Worm (Caenorhabditis elegans) whole organism, L2 larva: ENCODE results near the gene F31E8.5.
A peak's percentile ranks its signal among the peaks of the same experiment; 100 is the strongest.

Experiments used
- C34F6.9 ChIP-seq: fragments of 150-350 bp; optimal IDR thresholded peaks from 2 replicates; lab custom pipeline; 2014; ENCODE audit warnings: missing biosample characterization, missing genetic modification characterization
- F13H6.1 ChIP-seq: sonication (generic microtip); optimal IDR thresholded peaks from 2 replicates; lab custom pipeline; 2016; ENCODE audit warnings: missing genetic modification characterization, missing compliant biosample characterization
- R02D3.7 ChIP-seq: fragments of 150-350 bp; optimal IDR thresholded peaks from 2 replicates; lab custom pipeline; 2014; ENCODE audit warnings: missing biosample characterization, missing genetic modification characterization
- Y55F3AM.14 ChIP-seq: fragments of 200-800 bp; sonication (Bioruptor generic); optimal IDR thresholded peaks from 2 replicates; lab custom pipeline; 2018; ENCODE audit warnings: mild to moderate bottlenecking, missing genetic modification characterization, missing compliant biosample characterization
- ZK546.5 ChIP-seq: sonication (generic microtip); optimal IDR thresholded peaks from 2 replicates; lab custom pipeline; 2017; ENCODE audit warnings: missing biosample characterization, missing genetic modification characterization
- alr-1 ChIP-seq: fragments of 150-350 bp; optimal IDR thresholded peaks from 2 replicates; lab custom pipeline; 2014; ENCODE audit warnings: missing biosample characterization, missing genetic modification characterization
- aly-2 ChIP-seq: fragments of 150-350 bp; optimal IDR thresholded peaks from 2 replicates; lab custom pipeline; 2014; ENCODE audit warnings: missing biosample characterization, missing genetic modification characterization
- ama-1 ChIP-seq: fragments of 150-350 bp; optimal IDR thresholded peaks from 2 replicates; lab custom pipeline; 2018; ENCODE audit warnings: inconsistent platforms
- blmp-1 ChIP-seq: sonication (generic microtip); optimal IDR thresholded peaks from 2 replicates; lab custom pipeline; 2017; ENCODE audit warnings: missing genetic modification characterization, mild to moderate bottlenecking, missing compliant biosample characterization, antibody characterized with exemption, moderate library complexity; ENCODE audit not compliant: insufficient read depth
- ceh-16 ChIP-seq: fragments of 150-350 bp; optimal IDR thresholded peaks from 2 replicates; lab custom pipeline; 2014; ENCODE audit warnings: missing biosample characterization, missing genetic modification characterization
- ceh-82 ChIP-seq: fragments of 150-350 bp; optimal IDR thresholded peaks from 2 replicates; lab custom pipeline; 2014; ENCODE audit warnings: missing biosample characterization, missing genetic modification characterization
- crh-2 ChIP-seq: sonication (generic microtip); optimal IDR thresholded peaks from 2 replicates; lab custom pipeline; 2017; ENCODE audit warnings: missing biosample characterization, missing genetic modification characterization
- dmd-4 ChIP-seq: sonication (generic microtip); optimal IDR thresholded peaks from 2 replicates; lab custom pipeline; 2017; ENCODE audit warnings: missing biosample characterization, missing genetic modification characterization
- egl-27 ChIP-seq: sonication (generic microtip); optimal IDR thresholded peaks from 3 replicates; lab custom pipeline; 2017; ENCODE audit warnings: missing biosample characterization, missing genetic modification reagents, missing genetic modification characterization
- elt-1 ChIP-seq: fragments of 150-350 bp; optimal IDR thresholded peaks from 2 replicates; lab custom pipeline; 2014; ENCODE audit warnings: missing biosample characterization, missing genetic modification characterization
- elt-3 ChIP-seq: sonication (generic microtip); optimal IDR thresholded peaks from 2 replicates; lab custom pipeline; 2017; ENCODE audit warnings: missing biosample characterization, missing genetic modification characterization
- fos-1 ChIP-seq: fragments of 150-350 bp; optimal IDR thresholded peaks from 2 replicates; lab custom pipeline; 2014; ENCODE audit warnings: missing biosample characterization, missing genetic modification characterization
- gmeb-1 ChIP-seq: fragments of 150-350 bp; optimal IDR thresholded peaks from 2 replicates; lab custom pipeline; 2014; ENCODE audit warnings: missing biosample characterization, missing genetic modification characterization
- lin-11 ChIP-seq: fragments of 150-350 bp; sonication (generic microtip); optimal IDR thresholded peaks from 2 replicates; lab custom pipeline; 2014; ENCODE audit warnings: missing biosample characterization, missing genetic modification characterization, inconsistent platforms, mixed read lengths
- lin-13 ChIP-seq: fragments of 150-350 bp; optimal IDR thresholded peaks from 2 replicates; lab custom pipeline; 2014; ENCODE audit warnings: missing biosample characterization, missing genetic modification reagents, missing genetic modification characterization
- lin-39 ChIP-seq: fragments of 150-350 bp; optimal IDR thresholded peaks from 2 replicates; lab custom pipeline; 2014; ENCODE audit warnings: missing biosample characterization, missing genetic modification reagents, missing genetic modification characterization
- lsy-2 ChIP-seq, 2 experiments: fragments of 150-350 bp in 1 of 2; sonication (generic microtip) in 1 of 2; optimal IDR thresholded peaks; 2 replicates each; lab custom pipeline; 2014 to 2017; ENCODE audit warnings: missing biosample characterization in 2 of 2, missing genetic modification characterization in 2 of 2
- mab-5 ChIP-seq: fragments of 150-350 bp; optimal IDR thresholded peaks from 2 replicates; lab custom pipeline; 2014; ENCODE audit warnings: missing biosample characterization, missing genetic modification characterization
- mbf-1 ChIP-seq: sonication (generic microtip); optimal IDR thresholded peaks from 2 replicates; lab custom pipeline; 2017; ENCODE audit warnings: missing biosample characterization, missing genetic modification characterization
- mdl-1 ChIP-seq, 2 experiments: fragments of 150-350 bp in 1 of 2; sonication (generic microtip) in 1 of 2; optimal IDR thresholded peaks; 2 replicates each; lab custom pipeline; 2017; ENCODE audit warnings: missing biosample characterization in 2 of 2, missing genetic modification characterization in 2 of 2
- nhr-10 ChIP-seq: sonication (generic microtip); optimal IDR thresholded peaks from 2 replicates; lab custom pipeline; 2017; ENCODE audit warnings: missing biosample characterization, missing genetic modification characterization
- nhr-11 ChIP-seq: fragments of 150-350 bp; optimal IDR thresholded peaks from 2 replicates; lab custom pipeline; 2014; ENCODE audit warnings: missing biosample characterization, missing genetic modification characterization
- nhr-12 ChIP-seq: fragments of 150-350 bp; optimal IDR thresholded peaks from 2 replicates; lab custom pipeline; 2014; ENCODE audit warnings: missing biosample characterization, missing genetic modification characterization
- nhr-129 ChIP-seq: fragments of 150-350 bp; optimal IDR thresholded peaks from 2 replicates; lab custom pipeline; 2014; ENCODE audit warnings: missing biosample characterization, missing genetic modification characterization
- nhr-21 ChIP-seq: fragments of 150-350 bp; optimal IDR thresholded peaks from 2 replicates; lab custom pipeline; 2014; ENCODE audit warnings: missing biosample characterization, missing genetic modification characterization
- nhr-23 ChIP-seq: fragments of 150-350 bp; optimal IDR thresholded peaks from 2 replicates; lab custom pipeline; 2014; ENCODE audit warnings: missing biosample characterization, missing genetic modification reagents, missing genetic modification characterization
- nhr-237 ChIP-seq: fragments of 150-350 bp; optimal IDR thresholded peaks from 2 replicates; lab custom pipeline; 2014; ENCODE audit warnings: missing biosample characterization, missing genetic modification characterization
- nhr-25 ChIP-seq: fragments of 150-350 bp; sonication (generic microtip); optimal IDR thresholded peaks from 3 replicates; lab custom pipeline; 2014; ENCODE audit warnings: missing biosample characterization, missing genetic modification characterization
- nhr-6 ChIP-seq: fragments of 150-350 bp; optimal IDR thresholded peaks from 2 replicates; lab custom pipeline; 2014; ENCODE audit warnings: missing biosample characterization, missing genetic modification characterization
- nhr-77 ChIP-seq: fragments of 150-350 bp; optimal IDR thresholded peaks from 2 replicates; lab custom pipeline; 2014; ENCODE audit warnings: missing biosample characterization, missing genetic modification characterization
- peb-1 ChIP-seq: fragments of 150-350 bp; optimal IDR thresholded peaks from 2 replicates; lab custom pipeline; 2014; ENCODE audit warnings: missing biosample characterization, missing genetic modification characterization
- sem-4 ChIP-seq: fragments of 150-350 bp; optimal IDR thresholded peaks from 2 replicates; lab custom pipeline; 2014; ENCODE audit warnings: missing biosample characterization, missing genetic modification reagents, missing genetic modification characterization
- skn-1 ChIP-seq: sonication (generic microtip); optimal IDR thresholded peaks from 2 replicates; lab custom pipeline; 2017; ENCODE audit warnings: missing biosample characterization, missing genetic modification characterization
- sma-3 ChIP-seq: sonication (generic microtip); optimal IDR thresholded peaks from 2 replicates; lab custom pipeline; 2016; ENCODE audit warnings: missing genetic modification reagents, missing genetic modification characterization, missing compliant biosample characterization
- sma-9 ChIP-seq, 2 experiments: fragments of 150-350 bp in 1 of 2; sonication (generic microtip) in 1 of 2; optimal IDR thresholded peaks; 2 replicates each; lab custom pipeline; 2014 to 2016; ENCODE audit warnings: missing genetic modification characterization in 2 of 2, mild to moderate bottlenecking in 1 of 2, missing biosample characterization in 1 of 2, missing compliant biosample characterization in 1 of 2, missing genetic modification reagents in 1 of 2, moderate library complexity in 1 of 2
- snpc-4 ChIP-seq: fragments of 150-350 bp; optimal IDR thresholded peaks from 2 replicates; lab custom pipeline; 2014; ENCODE audit warnings: missing biosample characterization, missing genetic modification characterization
- unc-39 ChIP-seq: fragments of 150-350 bp; optimal IDR thresholded peaks from 2 replicates; lab custom pipeline; 2014; ENCODE audit warnings: missing biosample characterization, missing genetic modification characterization
- unc-55 ChIP-seq: fragments of 150-350 bp; sonication (generic microtip); optimal IDR thresholded peaks from 3 replicates; lab custom pipeline; 2014; ENCODE audit warnings: missing biosample characterization, missing genetic modification reagents, missing genetic modification characterization
- unc-62 ChIP-seq: fragments of 150-350 bp; optimal IDR thresholded peaks from 2 replicates; lab custom pipeline; 2014; ENCODE audit warnings: missing biosample characterization, missing genetic modification reagents, missing genetic modification characterization
- zag-1 ChIP-seq: fragments of 150-350 bp; optimal IDR thresholded peaks from 2 replicates; lab custom pipeline; 2014; ENCODE audit warnings: missing biosample characterization, missing genetic modification characterization
- ztf-1 ChIP-seq: fragments of 200-800 bp; sonication (Bioruptor generic); conservative IDR thresholded peaks from 2 replicates; pipeline ENCODE4 v1.3.6; 2022; ENCODE audit warnings: missing genetic modification characterization, missing compliant biosample characterization
- ztf-11 ChIP-seq: sonication (generic microtip); optimal IDR thresholded peaks from 2 replicates; lab custom pipeline; 2017; ENCODE audit warnings: missing biosample characterization, missing genetic modification characterization
- ztf-4 ChIP-seq: fragments of 150-350 bp; optimal IDR thresholded peaks from 2 replicates; lab custom pipeline; 2014; ENCODE audit warnings: missing biosample characterization, missing genetic modification characterization

The F31E8.5 gene

DNA sequence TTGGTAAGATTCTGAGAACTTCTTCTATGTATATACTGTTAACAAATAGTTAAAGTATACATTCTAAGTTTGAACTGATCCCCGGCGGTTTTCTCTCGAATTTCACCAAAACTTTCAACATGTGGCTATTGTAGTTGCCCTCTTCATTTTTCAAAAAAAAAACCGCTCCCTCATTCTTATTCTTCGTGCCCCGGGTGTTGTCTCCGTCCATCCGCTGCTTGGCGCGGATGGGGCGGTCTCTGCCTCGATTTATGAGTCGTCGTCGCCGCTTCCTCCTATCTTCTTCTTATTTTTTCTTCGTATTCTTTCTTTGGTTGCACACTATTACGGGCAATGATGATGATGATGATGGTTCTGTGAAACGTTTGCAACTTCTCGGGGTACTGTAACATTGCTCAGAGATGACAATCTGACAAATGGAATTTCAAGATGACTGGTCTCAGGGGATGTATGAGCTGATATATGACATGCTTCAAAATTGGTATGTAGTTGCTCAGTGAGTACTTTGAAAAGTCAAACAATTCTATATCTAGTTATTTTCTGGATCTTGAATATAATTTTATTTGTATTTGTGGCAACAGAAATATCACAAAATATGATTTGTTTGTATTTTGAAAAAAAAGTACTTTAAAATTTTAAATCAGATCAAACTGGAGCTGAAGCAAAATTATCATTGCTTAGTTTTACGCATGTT lies 13.4 kb upstream of the F31E8.5 start:
- TF ChIP-seq crh-2 (tag; lab: Kevin White, UChicago) (no peak), sma-9 (GFP tag; optimal IDR thresholded peaks at IDR 0.05; lab: Kevin White, UChicago) (peak; percentile 2), sma-9 (tag; optimal IDR thresholded peaks at IDR 0.05; lab: Kevin White, UChicago) (no peak), lsy-2 (tag; optimal IDR thresholded peaks at IDR 0.05; lab: Kevin White, UChicago) (peak in 1 of 2 experiments; percentile 20), mab-5 (peak; percentile 19), skn-1 (no peak), lin-11 (tag; lab: Kevin White, UChicago) (no peak), ceh-16 (tag; lab: Kevin White, UChicago) (no peak), R02D3.7 (tag; lab: Kevin White, UChicago) (no peak), F13H6.1 (no peak)

DNA sequence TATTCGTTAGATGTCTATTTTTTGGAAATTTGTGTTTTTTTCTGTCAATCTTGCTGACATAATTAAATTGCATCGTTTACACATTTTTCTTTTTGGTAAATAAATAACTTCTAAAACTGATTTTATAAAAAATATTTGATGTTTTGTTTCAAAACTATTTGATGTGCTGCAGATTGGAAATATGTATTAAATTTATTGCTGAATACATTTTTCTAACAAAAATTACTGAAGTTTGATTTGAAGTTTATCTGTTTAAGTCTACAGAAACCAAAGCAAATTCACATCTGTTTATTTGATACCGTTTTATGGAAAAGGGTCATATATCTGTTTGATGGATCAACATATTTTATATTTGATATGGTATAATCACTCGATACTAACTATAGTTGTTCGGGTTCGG lies 9.3 kb upstream of the F31E8.5 start:
- TF ChIP-seq crh-2 (tag; lab: Kevin White, UChicago) (no peak), lin-13 (GFP tag; lab: Kevin White, UChicago) (no peak), alr-1 (no peak), nhr-129 (no peak)

DNA sequence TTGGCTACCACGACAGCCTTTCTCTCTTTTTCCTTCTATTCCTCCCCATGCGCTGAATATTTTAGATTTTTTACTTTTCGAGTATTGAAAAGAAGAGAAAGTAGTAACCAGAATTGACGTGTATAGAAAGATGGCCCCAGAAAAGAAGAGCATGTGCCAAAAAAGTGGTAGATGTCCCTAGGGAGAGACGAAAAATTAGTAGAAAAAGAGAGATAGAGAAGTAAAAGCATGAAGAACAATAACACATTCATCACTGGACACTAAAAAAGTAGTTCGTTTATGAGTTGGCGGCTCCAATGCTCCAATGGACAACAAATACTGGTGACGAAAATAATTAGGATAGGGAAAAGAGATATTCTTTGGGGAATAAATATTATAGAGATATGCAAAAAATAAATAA lies 5.5 kb upstream of the F31E8.5 start:
- TF ChIP-seq R02D3.7 (tag; lab: Kevin White, UChicago) = no peak
- TF ChIP-seq sem-4 (tag; lab: Kevin White, UChicago) = no peak
- no peak for TF ChIP-seq nhr-23 (tag; lab: Kevin White, UChicago)
- TF ChIP-seq lin-11 (tag; lab: Kevin White, UChicago) = no peak
- TF ChIP-seq ZK546.5 (tag; lab: Kevin White, UChicago) = no peak
- peak; percentile 17 for TF ChIP-seq crh-2 (tag; lab: Kevin White, UChicago)
- TF ChIP-seq nhr-10 (tag; lab: Kevin White, UChicago) = no peak
- TF ChIP-seq elt-1 (tag; lab: Kevin White, UChicago) = no peak
- no peak for TF ChIP-seq ztf-11
- TF ChIP-seq sma-9 (GFP tag; optimal IDR thresholded peaks at IDR 0.05; lab: Kevin White, UChicago) = peak; percentile 12
- TF ChIP-seq sma-9 (tag; optimal IDR thresholded peaks at IDR 0.05; lab: Kevin White, UChicago) = no peak
- TF ChIP-seq gmeb-1 (tag; lab: Kevin White, UChicago) = no peak
- no peak for TF ChIP-seq egl-27 (tag; lab: Kevin White, UChicago)
- peak in 1 of 2 experiments; percentile 47 for TF ChIP-seq mdl-1 (tag; optimal IDR thresholded peaks at IDR 0.05; lab: Kevin White, UChicago)
- no peak for TF ChIP-seq nhr-11 (tag; lab: Kevin White, UChicago)
- no peak for TF ChIP-seq ztf-4
- TF ChIP-seq dmd-4 (tag; lab: Kevin White, UChicago) = no peak
- no peak for TF ChIP-seq unc-62 (GFP tag; lab: Kevin White, UChicago)
- no peak for TF ChIP-seq nhr-237 (tag; lab: Kevin White, UChicago)
- no peak for TF ChIP-seq ama-1 (lab: Kevin White, UChicago)
- TF ChIP-seq nhr-6 (tag; lab: Kevin White, UChicago) = no peak
- no peak for TF ChIP-seq sma-3 (GFP tag; lab: Kevin White, UChicago)
- no peak for TF ChIP-seq mbf-1 (tag; lab: Kevin White, UChicago)
- no peak for TF ChIP-seq skn-1
- no peak for TF ChIP-seq elt-3
- no peak for TF ChIP-seq snpc-4 (tag; lab: Kevin White, UChicago)
- no peak for TF ChIP-seq ceh-16 (tag; lab: Kevin White, UChicago)
- TF ChIP-seq unc-39 = no peak
- no peak for TF ChIP-seq alr-1
- no peak for TF ChIP-seq ztf-1 (GFP tag; lab: Robert Waterston, UW)
- no peak for TF ChIP-seq ceh-82 (tag; lab: Kevin White, UChicago)
- no peak for TF ChIP-seq peb-1 (tag; lab: Kevin White, UChicago)
- no peak for TF ChIP-seq unc-55 (GFP tag; lab: Kevin White, UChicago)
- TF ChIP-seq aly-2 (tag; lab: Kevin White, UChicago) = no peak
- no peak for TF ChIP-seq nhr-25 (tag; lab: Kevin White, UChicago)
- TF ChIP-seq lin-13 (GFP tag; lab: Kevin White, UChicago) = no peak
- no peak for TF ChIP-seq F13H6.1
- peak; percentile 21 for TF ChIP-seq mab-5
- TF ChIP-seq nhr-21 (tag; lab: Kevin White, UChicago) = no peak
- TF ChIP-seq nhr-129 = no peak
- TF ChIP-seq C34F6.9 (tag; lab: Kevin White, UChicago) = peak; percentile 20
- TF ChIP-seq lsy-2 (tag; optimal IDR thresholded peaks at IDR 0.05; lab: Kevin White, UChicago) = peak in 1 of 2 experiments; percentile 17
- TF ChIP-seq fos-1 (tag; lab: Kevin White, UChicago) = no peak
- peak; percentile 1 for TF ChIP-seq Y55F3AM.14
- TF ChIP-seq nhr-12 (tag; lab: Kevin White, UChicago) = no peak
- TF ChIP-seq blmp-1 (tag; lab: Kevin White, UChicago) = no peak
- peak; percentile 57 for TF ChIP-seq lin-39 (tag; lab: Kevin White, UChicago)
- TF ChIP-seq nhr-77 = no peak
- TF ChIP-seq zag-1 (tag; lab: Kevin White, UChicago) = peak; percentile 35
